Worm (Caenorhabditis elegans) whole organism, young adult: ENCODE results near the gene lnkn-1.
A peak's percentile ranks its signal among the peaks of the same experiment; 100 is the strongest.

Experiments used
- B0336.3 ChIP-seq: fragments of 200-800 bp; sonication (Bioruptor generic); IDR thresholded peaks from 2 replicates; pipeline ENCODE4 v1.3.6; 2022; ENCODE audit warnings: missing genetic modification characterization, missing compliant biosample characterization
- C17E4.6 ChIP-seq: fragments of 200-800 bp; sonication (Bioruptor generic); IDR thresholded peaks from 2 replicates; pipeline ENCODE4 v1.3.6; 2022; ENCODE audit warnings: missing genetic modification reagents, missing genetic modification characterization, missing compliant biosample characterization
- F22D6.2 ChIP-seq: sonication (generic microtip); optimal IDR thresholded peaks from 2 replicates; lab custom pipeline; 2016; ENCODE audit warnings: mild to moderate bottlenecking, missing genetic modification characterization, missing compliant biosample characterization
- F23B12.7 ChIP-seq: sonication (generic microtip); optimal IDR thresholded peaks from 2 replicates; lab custom pipeline; 2017; ENCODE audit warnings: missing genetic modification characterization, mild to moderate bottlenecking, missing compliant biosample characterization, antibody characterized with exemption, moderate library complexity; ENCODE audit not compliant: insufficient read depth
- F33H1.4 ChIP-seq: fragments of 200-800 bp; sonication (Bioruptor generic); IDR thresholded peaks from 2 replicates; pipeline ENCODE4 v1.3.6; 2022; ENCODE audit warnings: missing genetic modification reagents, missing genetic modification characterization, missing compliant biosample characterization
- F52B5.7 ChIP-seq: sonication (generic microtip); optimal IDR thresholded peaks from 2 replicates; lab custom pipeline; 2016; ENCODE audit warnings: mild to moderate bottlenecking, missing genetic modification characterization, missing compliant biosample characterization
- F57A8.1 ChIP-seq: fragments of 200-800 bp; sonication (Bioruptor generic); optimal IDR thresholded peaks from 2 replicates; lab custom pipeline; 2018; ENCODE audit warnings: mild to moderate bottlenecking, missing genetic modification characterization, moderate library complexity, missing compliant biosample characterization
- K11D2.4 ChIP-seq: fragments of 200-800 bp; sonication (Bioruptor generic); IDR thresholded peaks from 2 replicates; pipeline ENCODE4 v1.3.6; 2022; ENCODE audit warnings: missing genetic modification reagents, missing genetic modification characterization, missing compliant biosample characterization
- K12H6.12 ChIP-seq: fragments of 200-800 bp; sonication (Bioruptor generic); optimal IDR thresholded peaks from 2 replicates; lab custom pipeline; 2018; ENCODE audit warnings: mild to moderate bottlenecking, missing genetic modification characterization, missing compliant biosample characterization
- T26A5.8 ChIP-seq: sonication (generic microtip); optimal IDR thresholded peaks from 2 replicates; lab custom pipeline; 2016; ENCODE audit warnings: missing genetic modification characterization, missing compliant biosample characterization
- Y67H2A.10 ChIP-seq: fragments of 200-800 bp; sonication (Bioruptor generic); conservative IDR thresholded peaks from 2 replicates; pipeline ENCODE4 v1.3.6; 2022; ENCODE audit warnings: missing genetic modification reagents, missing genetic modification characterization, missing compliant biosample characterization
- Y79H2A.3 ChIP-seq: fragments of 200-800 bp; sonication (Bioruptor generic); conservative IDR thresholded peaks from 2 replicates; pipeline ENCODE4 v1.3.6; 2022; ENCODE audit warnings: missing genetic modification reagents, missing genetic modification characterization, missing compliant biosample characterization
- athp-1 ChIP-seq: sonication (generic microtip); optimal IDR thresholded peaks from 2 replicates; lab custom pipeline; 2017; ENCODE audit warnings: mild to moderate bottlenecking, missing genetic modification characterization, missing compliant biosample characterization
- bed-2 ChIP-seq: fragments of 200-800 bp; sonication (Bioruptor generic); IDR thresholded peaks from 2 replicates; pipeline ENCODE4 v1.3.6; 2022; ENCODE audit warnings: missing genetic modification reagents, missing genetic modification characterization, missing compliant biosample characterization
- ccch-3 ChIP-seq: fragments of 200-800 bp; sonication (Bioruptor generic); optimal IDR thresholded peaks from 2 replicates; lab custom pipeline; 2018; ENCODE audit warnings: mild to moderate bottlenecking, missing genetic modification characterization, missing compliant biosample characterization
- ceh-100 ChIP-seq: fragments of 200-800 bp; sonication (Bioruptor generic); IDR thresholded peaks from 2 replicates; pipeline ENCODE4 v1.3.6; 2022; ENCODE audit warnings: missing genetic modification reagents, missing genetic modification characterization, missing compliant biosample characterization
- ceh-27 ChIP-seq: fragments of 200-800 bp; sonication (Bioruptor generic); optimal IDR thresholded peaks from 2 replicates; lab custom pipeline; 2018; ENCODE audit warnings: mild to moderate bottlenecking, missing genetic modification characterization, moderate library complexity, missing compliant biosample characterization
- ceh-58 ChIP-seq: fragments of 200-800 bp; sonication (Bioruptor generic); IDR thresholded peaks from 2 replicates; pipeline ENCODE4 v1.3.6; 2022; ENCODE audit warnings: missing genetic modification characterization, missing compliant biosample characterization
- chd-7 ChIP-seq: sonication (generic microtip); optimal IDR thresholded peaks from 2 replicates; lab custom pipeline; 2016; ENCODE audit warnings: mild to moderate bottlenecking, missing genetic modification characterization, moderate library complexity, missing compliant biosample characterization
- dpff-1 ChIP-seq: sonication (generic microtip); optimal IDR thresholded peaks from 2 replicates; lab custom pipeline; 2017; ENCODE audit warnings: mild to moderate bottlenecking, missing genetic modification characterization, missing compliant biosample characterization
- dpl-1 ChIP-seq: fragments of 150-350 bp; optimal IDR thresholded peaks from 2 replicates; lab custom pipeline; 2014; ENCODE audit warnings: missing biosample characterization, missing genetic modification reagents, missing genetic modification characterization
- egl-18 ChIP-seq: fragments of 200-800 bp; sonication (Bioruptor generic); IDR thresholded peaks from 2 replicates; pipeline ENCODE4 v1.3.6; 2022; ENCODE audit warnings: missing genetic modification reagents, missing genetic modification characterization, missing compliant biosample characterization
- ekl-4 ChIP-seq: fragments of 200-800 bp; sonication (Bioruptor generic); IDR thresholded peaks from 2 replicates; pipeline ENCODE4 v1.3.6; 2022; ENCODE audit warnings: missing genetic modification reagents, missing genetic modification characterization, missing compliant biosample characterization
- him-1 ChIP-seq: sonication (generic microtip); optimal IDR thresholded peaks from 2 replicates; lab custom pipeline; 2016; ENCODE audit warnings: missing genotype, missing genetic modification reagents, missing genetic modification characterization, missing compliant biosample characterization
- hlh-26 ChIP-seq: fragments of 200-800 bp; sonication (Bioruptor generic); conservative IDR thresholded peaks from 2 replicates; pipeline ENCODE4 v1.3.6; 2022; ENCODE audit warnings: missing genetic modification reagents, missing genetic modification characterization, missing compliant biosample characterization
- lag-1 ChIP-seq: fragments of 200-800 bp; sonication (Bioruptor generic); IDR thresholded peaks from 2 replicates; pipeline ENCODE4 v1.3.6; 2022; ENCODE audit warnings: missing genetic modification reagents, missing genetic modification characterization, missing compliant biosample characterization
- let-526 ChIP-seq: fragments of 200-800 bp; sonication (Bioruptor generic); IDR thresholded peaks from 2 replicates; pipeline ENCODE4 v1.3.6; 2022; ENCODE audit warnings: missing genetic modification reagents, missing genetic modification characterization, missing compliant biosample characterization
- lin-54 ChIP-seq: fragments of 200-800 bp; sonication (Bioruptor generic); optimal IDR thresholded peaks from 2 replicates; lab custom pipeline; 2018; ENCODE audit warnings: mild to moderate bottlenecking, missing genetic modification characterization, missing compliant biosample characterization
- lsy-27 ChIP-seq: sonication (generic microtip); optimal IDR thresholded peaks from 2 replicates; lab custom pipeline; 2017; ENCODE audit warnings: missing genetic modification characterization, mild to moderate bottlenecking, missing compliant biosample characterization, antibody characterized with exemption, missing genotype, borderline replicate concordance; ENCODE audit not compliant: insufficient read depth
- mes-4 ChIP-seq: sonication (generic microtip); optimal IDR thresholded peaks from 2 replicates; lab custom pipeline; 2016; ENCODE audit warnings: missing genotype, missing genetic modification characterization, missing compliant biosample characterization
- mxl-1 ChIP-seq: sonication (generic microtip); optimal IDR thresholded peaks from 2 replicates; lab custom pipeline; 2016; ENCODE audit warnings: missing genetic modification characterization, missing compliant biosample characterization
- nfya-1 ChIP-seq: sonication (generic microtip); optimal IDR thresholded peaks from 2 replicates; lab custom pipeline; 2017; ENCODE audit warnings: antibody characterized with exemption, missing compliant biosample characterization, missing genetic modification characterization, borderline replicate concordance; ENCODE audit not compliant: insufficient read depth
- nhr-179 ChIP-seq: sonication (generic microtip); optimal IDR thresholded peaks from 2 replicates; lab custom pipeline; 2016; ENCODE audit warnings: mild to moderate bottlenecking, missing genetic modification characterization, missing compliant biosample characterization
- nhr-27 ChIP-seq: fragments of 200-800 bp; sonication (Bioruptor generic); optimal IDR thresholded peaks from 2 replicates; lab custom pipeline; 2018; ENCODE audit warnings: mild to moderate bottlenecking, missing genetic modification characterization, moderate library complexity, missing compliant biosample characterization
- nhr-90 ChIP-seq: sonication (generic microtip); optimal IDR thresholded peaks from 2 replicates; lab custom pipeline; 2016; ENCODE audit warnings: missing genotype, mild to moderate bottlenecking, missing genetic modification characterization, missing compliant biosample characterization
- rcor-1 ChIP-seq: fragments of 200-800 bp; sonication (Bioruptor generic); IDR thresholded peaks from 2 replicates; pipeline ENCODE4 v1.3.6; 2022; ENCODE audit warnings: missing genetic modification reagents, missing genetic modification characterization, missing compliant biosample characterization
- repo-1 ChIP-seq: sonication (generic microtip); optimal IDR thresholded peaks from 2 replicates; lab custom pipeline; 2017; ENCODE audit warnings: mild to moderate bottlenecking, missing genetic modification characterization, missing compliant biosample characterization
- rpc-1 ChIP-seq, 2 experiments: fragments of 150-350 bp in 1 of 2; sonication (generic microtip) in 1 of 2; optimal IDR thresholded peaks; 2 replicates each; lab custom pipeline; 2014 to 2018; ENCODE audit warnings: missing biosample characterization in 1 of 2, missing genetic modification characterization in 1 of 2, missing genetic modification reagents in 1 of 2, missing genotype in 1 of 2
- sdz-38 ChIP-seq: sonication (generic microtip); optimal IDR thresholded peaks from 2 replicates; lab custom pipeline; 2016; ENCODE audit warnings: missing genotype, missing genetic modification characterization, missing compliant biosample characterization
- sea-2 ChIP-seq: fragments of 200-800 bp; sonication (Bioruptor generic); IDR thresholded peaks from 2 replicates; pipeline ENCODE4 v1.3.6; 2022; ENCODE audit warnings: missing genetic modification characterization, missing compliant biosample characterization
- snpc-1.1 ChIP-seq: sonication (generic microtip); optimal IDR thresholded peaks from 2 replicates; lab custom pipeline; 2017; ENCODE audit warnings: missing genetic modification characterization, mild to moderate bottlenecking, missing compliant biosample characterization, antibody characterized with exemption, moderate library complexity, missing genotype, missing genetic modification reagents; ENCODE audit not compliant: insufficient read depth
- snpc-1.3 ChIP-seq: sonication (generic microtip); optimal IDR thresholded peaks from 2 replicates; lab custom pipeline; 2017; ENCODE audit warnings: missing genetic modification characterization, mild to moderate bottlenecking, missing compliant biosample characterization, antibody characterized with exemption, moderate library complexity, missing genotype, missing genetic modification reagents; ENCODE audit not compliant: insufficient read depth
- snpc-4 ChIP-seq, 5 experiments: fragments of 150-350 bp in 1 of 5; sonication (generic microtip) in 4 of 5; optimal IDR thresholded peaks; 2 replicates each; lab custom pipeline; 2014 to 2018; ENCODE audit warnings: missing genetic modification characterization in 5 of 5, missing biosample characterization in 3 of 5, antibody characterized with exemption in 2 of 5, mild to moderate bottlenecking in 2 of 5, missing compliant biosample characterization in 2 of 5, missing genotype in 2 of 5, moderate library complexity in 2 of 5, missing genetic modification reagents in 1 of 5
- tbp1 ChIP-seq: fragments of 200-800 bp; sonication (Bioruptor generic); optimal IDR thresholded peaks from 2 replicates; lab custom pipeline; 2018; ENCODE audit warnings: mild to moderate bottlenecking, missing genetic modification characterization, missing compliant biosample characterization
- unc-130 ChIP-seq: sonication (generic microtip); optimal IDR thresholded peaks from 2 replicates; lab custom pipeline; 2016; ENCODE audit warnings: missing genetic modification reagents, missing genetic modification characterization, missing compliant biosample characterization
- ztf-25 ChIP-seq: fragments of 200-800 bp; sonication (Bioruptor generic); IDR thresholded peaks from 2 replicates; pipeline ENCODE4 v1.3.6; 2022; ENCODE audit warnings: missing genetic modification reagents, missing genetic modification characterization, missing compliant biosample characterization

The lnkn-1 gene

ce11 chrIII:8887184-8887801 lies 2.7 kb upstream of the lnkn-1 start, which contains the start of gene famh-136 (continued):
- TF ChIP-seq lsy-27 (no peak), egl-18 (no peak), ceh-100 (GFP tag; lab: Robert Waterston, UW) (peak; percentile 49; the same call in 1 of the 2 replicates), T26A5.8 (tag; lab: Kevin White, UChicago) (no peak), rpc-1 (optimal IDR thresholded peaks at IDR 0.05; lab: Kevin White, UChicago) (no peak), rpc-1 (tag; optimal IDR thresholded peaks at IDR 0.05; lab: Kevin White, UChicago) (no peak), F23B12.7 (peak; percentile 94), rcor-1 (peak; percentile 72), nhr-179 (tag; lab: Kevin White, UChicago) (no peak), ztf-25 (GFP tag; lab: Robert Waterston, UW) (no peak), nfya-1 (tag; lab: Kevin White, UChicago) (no peak), chd-7 (tag; lab: Kevin White, UChicago) (no peak), repo-1 (tag; lab: Kevin White, UChicago) (peak; percentile 61), dpff-1 (no peak), F33H1.4 (GFP tag; lab: Robert Waterston, UW) (peak; percentile 74), snpc-4 (GFP tag; optimal IDR thresholded peaks at IDR 0.05; lab: Kevin White, UChicago) (peak; percentile 53), snpc-4 (tag; optimal IDR thresholded peaks at IDR 0.05; lab: Kevin White, UChicago) (peak; percentile 50 to 74 (median 64)), tbp1 (GFP tag; lab: Kevin White, UChicago) (peak; percentile 66), ceh-58 (GFP tag; lab: Robert Waterston, UW) (no peak), lag-1 (GFP tag; lab: Robert Waterston, UW) (no peak), F52B5.7 (tag; lab: Kevin White, UChicago) (no peak), K12H6.12 (peak; percentile 48), lin-54 (GFP tag; lab: Kevin White, UChicago) (peak; percentile 86), let-526 (GFP tag; lab: Robert Waterston, UW) (no peak), nhr-90 (no peak), mes-4 (no peak), ekl-4 (GFP tag; lab: Robert Waterston, UW) (peak; percentile 67; the same call in 1 of the 2 replicates), sdz-38 (tag; lab: Kevin White, UChicago) (no peak), snpc-1.1 (tag; lab: Kevin White, UChicago) (peak; percentile 51), sea-2 (GFP tag; lab: Robert Waterston, UW) (no peak), ccch-3 (no peak), F57A8.1 (GFP tag; lab: Kevin White, UChicago) (no peak), mxl-1 (no peak), nhr-27 (tag; lab: Kevin White, UChicago) (no peak), C17E4.6 (GFP tag; lab: Robert Waterston, UW) (0 out of 2 replicates have a peak, but pooled peaks have one; percentile 26), bed-2 (GFP tag; lab: Robert Waterston, UW) (no peak), dpl-1 (GFP tag; lab: Kevin White, UChicago) (peak; percentile 62), hlh-26 (no peak), athp-1 (tag; lab: Kevin White, UChicago) (peak; percentile 12), F22D6.2 (tag; lab: Kevin White, UChicago) (peak; percentile 67), snpc-1.3 (tag; lab: Kevin White, UChicago) (peak; percentile 27), B0336.3 (peak; percentile 82), K11D2.4 (GFP tag; lab: Robert Waterston, UW) (peak; percentile 87), Y67H2A.10 (GFP tag; lab: Robert Waterston, UW) (0 out of 2 replicates have a peak, but pooled peaks have one; percentile 20), him-1 (peak; percentile 12), Y79H2A.3 (no peak), unc-130 (peak; percentile 4), ceh-27 (peak; percentile 20)
